Worm (Caenorhabditis elegans) whole organism, early embryonic: Measurements from ENCODE around the gene snt-1.

Experiments
- B0310.2 ChIP-seq: sonication (generic microtip); optimal IDR thresholded peaks from 2 replicates; lab custom pipeline; 2016; ENCODE audit warnings: mild to moderate bottlenecking, missing genetic modification characterization, missing compliant biosample characterization
- F13C5.2 ChIP-seq: sonication (generic microtip); optimal IDR thresholded peaks from 2 replicates; lab custom pipeline; 2017; ENCODE audit warnings: mild to moderate bottlenecking, missing genetic modification characterization, inconsistent platforms, missing compliant biosample characterization
- ama-1 ChIP-seq: fragments of 150-350 bp; optimal IDR thresholded peaks from 2 replicates; lab custom pipeline; 2014
- ceh-13 ChIP-seq: fragments of 200-800 bp; sonication (Bioruptor generic); optimal IDR thresholded peaks from 2 replicates; lab custom pipeline; 2018; ENCODE audit warnings: mild to moderate bottlenecking, missing genetic modification characterization, missing compliant biosample characterization
- flt-1 ChIP-seq: fragments of 200-800 bp; sonication (Bioruptor generic); IDR thresholded peaks from 2 replicates; pipeline ENCODE4 v1.3.6; 2022; ENCODE audit warnings: missing genetic modification characterization, missing compliant biosample characterization
- scrt-1 ChIP-seq: fragments of 200-800 bp; sonication (Bioruptor generic); IDR thresholded peaks from 2 replicates; pipeline ENCODE4 v1.3.6; 2022; ENCODE audit warnings: missing genetic modification characterization, missing compliant biosample characterization
- sea-1 ChIP-seq: fragments of 200-800 bp; sonication (Bioruptor generic); conservative IDR thresholded peaks from 2 replicates; pipeline ENCODE4 v1.3.6; 2022; ENCODE audit warnings: missing genetic modification characterization, missing compliant biosample characterization
- tbx-11 ChIP-seq: fragments of 200-800 bp; sonication (Bioruptor generic); IDR thresholded peaks from 2 replicates; pipeline ENCODE4 v1.3.6; 2022; ENCODE audit warnings: missing genetic modification characterization, missing compliant biosample characterization
- tbx-37 ChIP-seq: fragments of 200-800 bp; sonication (Bioruptor generic); conservative IDR thresholded peaks from 2 replicates; pipeline ENCODE4 v1.3.6; 2022; ENCODE audit warnings: missing genetic modification reagents, missing genetic modification characterization, missing compliant biosample characterization
- tra-4 ChIP-seq: sonication (generic microtip); optimal IDR thresholded peaks from 2 replicates; lab custom pipeline; 2017; ENCODE audit warnings: missing genetic modification characterization, missing compliant biosample characterization

- TF ChIP-seq B0310.2 (no peak), ama-1 (lab: Kevin White, UChicago) (no peak), F13C5.2 (tag; lab: Kevin White, UChicago) (no peak), ceh-13 (GFP tag; lab: Kevin White, UChicago) (no peak), tbx-37 (GFP tag; lab: Robert Waterston, UW) (no peak), scrt-1 (no peak), tra-4 (no peak), flt-1 (GFP tag; lab: Robert Waterston, UW) (no peak), sea-1 (GFP tag; lab: Robert Waterston, UW) (peak; percentile 69; the same call in 1 of the 2 replicates), tbx-11 (no peak)
Observed at ce11 chrII:6834582-6835058, 23.9 kb downstream of the snt-1 start, which contains the start of gene egl-27.
